Worm (Caenorhabditis elegans): ENCODE data around the gene puf-12.
A peak's percentile ranks its signal among the peaks of the same experiment; 100 is the strongest.

puf-12 gene

ce11 chrII:10067817-10068216, 32.3 kb upstream of the puf-12 start, which contains the start of gene die-1:
Gene die-1, minus strand, starts transcription at chrII:10067917.
- TF ChIP-seq hlh-1 (tag; optimal IDR thresholded peaks at IDR 0.05) = no peak
- no peak for TF ChIP-seq mep-1 (tag; optimal IDR thresholded peaks at IDR 0.05)
- no peak for TF ChIP-seq bed-3 (GFP tag; optimal IDR thresholded peaks at IDR 0.05)
- TF ChIP-seq lin-13 (tag; optimal IDR thresholded peaks at IDR 0.05) = no peak

ce11 chrII:10073986-10074385, 26.1 kb upstream of the puf-12 start:
- TF ChIP-seq unc-39 (tag; optimal IDR thresholded peaks at IDR 0.05) = no peak
- TF ChIP-seq sptf-1 (tag; optimal IDR thresholded peaks at IDR 0.05) = no peak
- TF ChIP-seq lin-13 (tag; optimal IDR thresholded peaks at IDR 0.05) = no peak
- TF ChIP-seq unc-62 (GFP tag; optimal IDR thresholded peaks at IDR 0.05) = no peak
- no peak for TF ChIP-seq mep-1 (tag; optimal IDR thresholded peaks at IDR 0.05)
- TF ChIP-seq ceh-43 (GFP tag; optimal IDR thresholded peaks at IDR 0.05) = no peak
- TF ChIP-seq ztf-11 (tag; optimal IDR thresholded peaks at IDR 0.05) = no peak
- TF ChIP-seq unc-120 (tag; optimal IDR thresholded peaks at IDR 0.05; ENCODE audit: poor library complexity, severe bottlenecking) = no peak
- no peak for TF ChIP-seq snpc-4 (tag; optimal IDR thresholded peaks at IDR 0.05)
- TF ChIP-seq bed-3 (GFP tag; optimal IDR thresholded peaks at IDR 0.05) = no peak
- TF ChIP-seq hlh-1 (tag; optimal IDR thresholded peaks at IDR 0.05) = no peak
- TF ChIP-seq nhr-28 (tag; optimal IDR thresholded peaks at IDR 0.05) = no peak
- no peak for TF ChIP-seq tbx-8 (GFP tag; optimal IDR thresholded peaks at IDR 0.05)
- TF ChIP-seq ceh-83 (GFP tag; optimal IDR thresholded peaks at IDR 0.05) = no peak
- no peak for TF ChIP-seq mab-5 (tag; optimal IDR thresholded peaks at IDR 0.05)
- no peak for TF ChIP-seq blmp-1 (tag; optimal IDR thresholded peaks at IDR 0.05)

ce11 chrII:10075794-10076193, 24.3 kb upstream of the puf-12 start:
- no peak for TF ChIP-seq nhr-2 (tag; optimal IDR thresholded peaks at IDR 0.05)
- no peak for TF ChIP-seq lsy-2 (tag; optimal IDR thresholded peaks at IDR 0.05)
- peak; percentile 45 for TF ChIP-seq M03D4.4 (tag; optimal IDR thresholded peaks at IDR 0.05)
- TF ChIP-seq mls-2 (tag; optimal IDR thresholded peaks at IDR 0.05) = no peak
- TF ChIP-seq sptf-1 (tag; optimal IDR thresholded peaks at IDR 0.05) = peak; percentile 3
- peak; percentile 87 for TF ChIP-seq hlh-1 (tag; optimal IDR thresholded peaks at IDR 0.05)

- TF ChIP-seq ceh-83 (GFP tag; optimal IDR thresholded peaks at IDR 0.05) (no peak), ces-1 (GFP tag; optimal IDR thresholded peaks at IDR 0.05) (peak; percentile 92)
Measured at ce11 chrII:10084482-10084881, 15.6 kb upstream of the puf-12 start.

- TF ChIP-seq mls-2 (tag; optimal IDR thresholded peaks at IDR 0.05) = no peak
- no peak for TF ChIP-seq ceh-39 (tag; optimal IDR thresholded peaks at IDR 0.05)
- no peak for TF ChIP-seq mep-1 (tag; optimal IDR thresholded peaks at IDR 0.05)
- TF ChIP-seq ceh-43 (GFP tag; optimal IDR thresholded peaks at IDR 0.05) = no peak
- no peak for TF ChIP-seq pha-4 (tag; optimal IDR thresholded peaks at IDR 0.05)
- no peak for TF ChIP-seq lsy-2 (tag; optimal IDR thresholded peaks at IDR 0.05)
- TF ChIP-seq unc-39 (tag; optimal IDR thresholded peaks at IDR 0.05) = no peak
- no peak for TF ChIP-seq sem-2 (GFP tag; optimal IDR thresholded peaks at IDR 0.05)
- TF ChIP-seq nhr-2 (tag; optimal IDR thresholded peaks at IDR 0.05) = no peak
- TF ChIP-seq ztf-11 (tag; optimal IDR thresholded peaks at IDR 0.05) = no peak
- TF ChIP-seq ceh-83 (GFP tag; optimal IDR thresholded peaks at IDR 0.05) = no peak
- no peak for TF ChIP-seq lin-13 (tag; optimal IDR thresholded peaks at IDR 0.05)
- no peak for TF ChIP-seq elt-1 (tag; optimal IDR thresholded peaks at IDR 0.05; ENCODE audit: borderline replicate concordance, insufficient read depth)
- no peak for TF ChIP-seq flh-1 (GFP tag; optimal IDR thresholded peaks at IDR 0.05)
- TF ChIP-seq ces-1 (GFP tag; optimal IDR thresholded peaks at IDR 0.05) = no peak
Measured at ce11 chrII:10093120-10093519, 7.0 kb upstream of the puf-12 start.

- no peak for TF ChIP-seq drap-1 (GFP tag; optimal IDR thresholded peaks at IDR 0.05)
Measured at ce11 chrII:10094190-10094923, 5.8 kb upstream of the puf-12 start, which contains the start of gene lact-2. Gene lact-2, plus strand, starts transcription at chrII:10094873.

ce11 chrII:10095224-10095623, 4.9 kb upstream of the puf-12 start:
- TF ChIP-seq unc-62 (GFP tag; optimal IDR thresholded peaks at IDR 0.05) (no peak), mep-1 (tag; optimal IDR thresholded peaks at IDR 0.05) (no peak), zip-8 (tag; optimal IDR thresholded peaks at IDR 0.05) (no peak), hlh-1 (tag; optimal IDR thresholded peaks at IDR 0.05) (no peak), ham-2 (GFP tag; optimal IDR thresholded peaks at IDR 0.05) (no peak), lin-32 (GFP tag; optimal IDR thresholded peaks at IDR 0.05) (no peak), drap-1 (GFP tag; optimal IDR thresholded peaks at IDR 0.05) (no peak), lsy-2 (tag; optimal IDR thresholded peaks at IDR 0.05) (no peak), elt-1 (tag; optimal IDR thresholded peaks at IDR 0.05; ENCODE audit: borderline replicate concordance, insufficient read depth) (no peak), sem-2 (GFP tag; optimal IDR thresholded peaks at IDR 0.05) (no peak), flh-1 (GFP tag; optimal IDR thresholded peaks at IDR 0.05) (no peak), ceh-39 (tag; optimal IDR thresholded peaks at IDR 0.05) (no peak), bed-3 (GFP tag; optimal IDR thresholded peaks at IDR 0.05) (no peak), nhr-28 (tag; optimal IDR thresholded peaks at IDR 0.05) (no peak)
